Worm (Caenorhabditis elegans) whole organism, L1 larva: ENCODE data around the gene W07G4.5.

Experiments used
- C04F5.9 ChIP-seq: sonication (generic microtip); optimal IDR thresholded peaks from 2 replicates; lab custom pipeline; 2016; ENCODE audit warnings: missing genetic modification characterization, missing compliant biosample characterization
- C34B4.2 ChIP-seq: sonication (generic microtip); optimal IDR thresholded peaks from 2 replicates; lab custom pipeline; 2017; ENCODE audit warnings: mild to moderate bottlenecking, missing genetic modification characterization, missing compliant biosample characterization
- F16B12.6 ChIP-seq: fragments of 150-350 bp; optimal IDR thresholded peaks from 2 replicates; lab custom pipeline; 2014; ENCODE audit warnings: missing biosample characterization, missing genetic modification characterization
- Y116A8C.19 ChIP-seq: sonication (generic microtip); optimal IDR thresholded peaks from 2 replicates; lab custom pipeline; 2016; ENCODE audit warnings: missing compliant biosample characterization, missing genetic modification characterization, borderline replicate concordance
- aly-2 ChIP-seq: fragments of 150-350 bp; optimal IDR thresholded peaks from 2 replicates; lab custom pipeline; 2014; ENCODE audit warnings: missing biosample characterization, missing genetic modification characterization
- ama-1 ChIP-seq: fragments of 150-350 bp; optimal IDR thresholded peaks from 2 replicates; lab custom pipeline; 2014
- blmp-1 ChIP-seq: fragments of 150-350 bp; optimal IDR thresholded peaks from 2 replicates; lab custom pipeline; 2014; ENCODE audit warnings: missing biosample characterization, missing genetic modification characterization
- ceh-63 ChIP-seq: fragments of 200-800 bp; sonication (Bioruptor generic); optimal IDR thresholded peaks from 2 replicates; lab custom pipeline; 2018; ENCODE audit warnings: mild to moderate bottlenecking, missing genetic modification characterization, missing compliant biosample characterization
- ceh-8 ChIP-seq: fragments of 200-800 bp; sonication (Bioruptor generic); optimal IDR thresholded peaks from 2 replicates; lab custom pipeline; 2018; ENCODE audit warnings: mild to moderate bottlenecking, missing genetic modification characterization, moderate library complexity, missing compliant biosample characterization
- ceh-82 ChIP-seq, 3 experiments: fragments of 150-350 bp in 1 of 3; sonication (generic microtip) in 2 of 3; optimal IDR thresholded peaks; 2 replicates each; lab custom pipeline; 2014 to 2017; ENCODE audit warnings: missing biosample characterization in 3 of 3, missing genetic modification characterization in 3 of 3
- ceh-88 ChIP-seq: fragments of 200-800 bp; sonication (Bioruptor generic); IDR thresholded peaks from 2 replicates; pipeline ENCODE4 v1.3.6; 2022; ENCODE audit warnings: missing genetic modification characterization, missing compliant biosample characterization
- dpl-1 ChIP-seq, 3 experiments: fragments of 150-350 bp in 2 of 3; sonication (generic microtip) in 1 of 3; optimal IDR thresholded peaks; 2 replicates each; lab custom pipeline; 2014 to 2017; ENCODE audit warnings: missing biosample characterization in 3 of 3, missing genetic modification characterization in 3 of 3, missing genetic modification reagents in 3 of 3
- dsc-1 ChIP-seq: sonication (generic microtip); optimal IDR thresholded peaks from 2 replicates; lab custom pipeline; 2016; ENCODE audit warnings: mild to moderate bottlenecking, missing genetic modification characterization, missing compliant biosample characterization
- efl-3 ChIP-seq: fragments of 200-800 bp; sonication (Bioruptor generic); optimal IDR thresholded peaks from 2 replicates; lab custom pipeline; 2018; ENCODE audit warnings: mild to moderate bottlenecking, missing genetic modification characterization, missing compliant biosample characterization
- egl-27 ChIP-seq, 2 experiments: fragments of 150-350 bp in 1 of 2; sonication (generic microtip); optimal IDR thresholded peaks; 3 replicates each; lab custom pipeline; 2017 to 2018; ENCODE audit warnings: missing biosample characterization in 2 of 2, missing genetic modification characterization in 2 of 2, missing genetic modification reagents in 2 of 2
- elt-3 ChIP-seq, 6 experiments: fragments of 150-350 bp in 1 of 6; sonication (generic microtip); optimal IDR thresholded peaks; 2 replicates each; lab custom pipeline; 2017 to 2018; ENCODE audit warnings: missing biosample characterization in 6 of 6, missing genetic modification characterization in 6 of 6, inconsistent platforms in 1 of 6
- fkh-10 ChIP-seq: sonication (generic microtip); optimal IDR thresholded peaks from 2 replicates; lab custom pipeline; 2017; ENCODE audit warnings: missing biosample characterization, missing genetic modification reagents, missing genetic modification characterization
- fkh-4 ChIP-seq: sonication (generic microtip); optimal IDR thresholded peaks from 2 replicates; lab custom pipeline; 2016; ENCODE audit warnings: missing compliant biosample characterization, missing genetic modification characterization, borderline replicate concordance
- fos-1 ChIP-seq: fragments of 150-350 bp; optimal IDR thresholded peaks from 2 replicates; lab custom pipeline; 2014; ENCODE audit warnings: missing biosample characterization, missing genetic modification characterization
- hlh-4 ChIP-seq: sonication (generic microtip); optimal IDR thresholded peaks from 2 replicates; lab custom pipeline; 2016; ENCODE audit warnings: mild to moderate bottlenecking, missing genetic modification characterization, missing compliant biosample characterization
- irx-1 ChIP-seq: sonication (generic microtip); optimal IDR thresholded peaks from 2 replicates; lab custom pipeline; 2016; ENCODE audit warnings: missing genetic modification characterization, missing compliant biosample characterization
- lin-14 ChIP-seq: fragments of 200-800 bp; sonication (Bioruptor generic); optimal IDR thresholded peaks from 2 replicates; lab custom pipeline; 2018; ENCODE audit warnings: mild to moderate bottlenecking, missing genetic modification characterization, moderate library complexity, missing compliant biosample characterization
- lin-35 ChIP-seq, 2 experiments: fragments of 150-350 bp; optimal IDR thresholded peaks; 2 replicates each; lab custom pipeline; 2014; ENCODE audit warnings: missing biosample characterization in 2 of 2, missing genetic modification characterization in 2 of 2, missing genetic modification reagents in 2 of 2
- lir-3 ChIP-seq: sonication (generic microtip); optimal IDR thresholded peaks from 2 replicates; lab custom pipeline; 2016; ENCODE audit warnings: mild to moderate bottlenecking, missing genetic modification characterization, moderate library complexity, missing compliant biosample characterization; ENCODE audit not compliant: poor library complexity
- lsy-2 ChIP-seq, 2 experiments: fragments of 150-350 bp; optimal IDR thresholded peaks; 2 replicates each; lab custom pipeline; 2014; ENCODE audit warnings: missing biosample characterization in 2 of 2, missing genetic modification characterization in 2 of 2
- mdl-1 ChIP-seq, 2 experiments: fragments of 150-350 bp; optimal IDR thresholded peaks; 2 replicates each; lab custom pipeline; 2014 to 2017; ENCODE audit warnings: missing biosample characterization in 2 of 2, missing genetic modification characterization in 2 of 2, inconsistent platforms in 1 of 2
- mef-2 ChIP-seq: fragments of 150-350 bp; optimal IDR thresholded peaks from 2 replicates; lab custom pipeline; 2014; ENCODE audit warnings: missing biosample characterization, missing genetic modification characterization
- nhr-11 ChIP-seq: fragments of 150-350 bp; optimal IDR thresholded peaks from 2 replicates; lab custom pipeline; 2014; ENCODE audit warnings: missing biosample characterization, missing genetic modification characterization
- nhr-19 ChIP-seq: fragments of 200-800 bp; sonication (Bioruptor generic); conservative IDR thresholded peaks from 2 replicates; pipeline ENCODE4 v1.3.6; 2022; ENCODE audit warnings: missing genetic modification characterization, missing compliant biosample characterization
- nhr-20 ChIP-seq: sonication (generic microtip); optimal IDR thresholded peaks from 2 replicates; lab custom pipeline; 2016; ENCODE audit warnings: mild to moderate bottlenecking, missing genetic modification characterization, missing compliant biosample characterization
- nhr-237 ChIP-seq: fragments of 150-350 bp; optimal IDR thresholded peaks from 2 replicates; lab custom pipeline; 2014; ENCODE audit warnings: missing biosample characterization, missing genetic modification characterization
- nhr-47 ChIP-seq: sonication (generic microtip); optimal IDR thresholded peaks from 2 replicates; lab custom pipeline; 2016; ENCODE audit warnings: mild to moderate bottlenecking, missing genetic modification characterization, moderate library complexity, missing compliant biosample characterization
- nhr-77 ChIP-seq: fragments of 150-350 bp; optimal IDR thresholded peaks from 2 replicates; lab custom pipeline; 2014; ENCODE audit warnings: missing biosample characterization, missing genetic modification characterization
- nhr-90 ChIP-seq: sonication (generic microtip); optimal IDR thresholded peaks from 2 replicates; lab custom pipeline; 2016; ENCODE audit warnings: mild to moderate bottlenecking, missing genetic modification characterization, missing compliant biosample characterization; ENCODE audit not compliant: poor library complexity
- pag-3 ChIP-seq: sonication (generic microtip); optimal IDR thresholded peaks from 2 replicates; lab custom pipeline; 2017; ENCODE audit warnings: missing genetic modification characterization, mild to moderate bottlenecking, missing compliant biosample characterization, antibody characterized with exemption, borderline replicate concordance; ENCODE audit not compliant: insufficient read depth
- rnt-1 ChIP-seq: sonication (generic microtip); optimal IDR thresholded peaks from 2 replicates; lab custom pipeline; 2016; ENCODE audit warnings: mild to moderate bottlenecking, missing genetic modification characterization, moderate library complexity, missing compliant biosample characterization
- skn-1 ChIP-seq: fragments of 150-350 bp; optimal IDR thresholded peaks from 2 replicates; lab custom pipeline; 2014; ENCODE audit warnings: missing biosample characterization, missing genetic modification characterization
- snu-23 ChIP-seq: sonication (generic microtip); optimal IDR thresholded peaks from 2 replicates; lab custom pipeline; 2016; ENCODE audit warnings: missing genetic modification characterization, missing compliant biosample characterization
- sox-4 ChIP-seq: sonication (generic microtip); optimal IDR thresholded peaks from 2 replicates; lab custom pipeline; 2016; ENCODE audit warnings: missing genetic modification characterization, missing compliant biosample characterization
- sup-37 ChIP-seq: fragments of 200-800 bp; sonication (Bioruptor generic); optimal IDR thresholded peaks from 2 replicates; lab custom pipeline; 2018; ENCODE audit warnings: mild to moderate bottlenecking, missing genetic modification characterization, missing compliant biosample characterization
- swsn-7 ChIP-seq: sonication (generic microtip); optimal IDR thresholded peaks from 2 replicates; lab custom pipeline; 2016; ENCODE audit warnings: missing genetic modification characterization, missing compliant biosample characterization
- tbx-2 ChIP-seq: sonication (generic microtip); optimal IDR thresholded peaks from 2 replicates; lab custom pipeline; 2016; ENCODE audit warnings: missing genetic modification characterization, missing compliant biosample characterization
- tlp-1 ChIP-seq: fragments of 150-350 bp; optimal IDR thresholded peaks from 2 replicates; lab custom pipeline; 2014; ENCODE audit warnings: missing biosample characterization, missing genetic modification characterization
- unc-30 ChIP-seq: sonication (generic microtip); optimal IDR thresholded peaks from 2 replicates; lab custom pipeline; 2017; ENCODE audit warnings: missing biosample characterization, missing genetic modification characterization
- unc-86 ChIP-seq: sonication (generic microtip); optimal IDR thresholded peaks from 2 replicates; lab custom pipeline; 2016; ENCODE audit warnings: missing genetic modification characterization, missing compliant biosample characterization
- unc-98 ChIP-seq: fragments of 200-800 bp; sonication (Bioruptor generic); IDR thresholded peaks from 2 replicates; pipeline ENCODE4 v1.3.6; 2022; ENCODE audit warnings: missing genetic modification characterization, missing compliant biosample characterization
- xbp-1 ChIP-seq: sonication (generic microtip); optimal IDR thresholded peaks from 2 replicates; lab custom pipeline; 2016; ENCODE audit warnings: missing genetic modification characterization, missing compliant biosample characterization
- zag-1 ChIP-seq: fragments of 150-350 bp; optimal IDR thresholded peaks from 2 replicates; lab custom pipeline; 2014; ENCODE audit warnings: missing biosample characterization, missing genetic modification characterization

Gene W07G4.5

DNA sequence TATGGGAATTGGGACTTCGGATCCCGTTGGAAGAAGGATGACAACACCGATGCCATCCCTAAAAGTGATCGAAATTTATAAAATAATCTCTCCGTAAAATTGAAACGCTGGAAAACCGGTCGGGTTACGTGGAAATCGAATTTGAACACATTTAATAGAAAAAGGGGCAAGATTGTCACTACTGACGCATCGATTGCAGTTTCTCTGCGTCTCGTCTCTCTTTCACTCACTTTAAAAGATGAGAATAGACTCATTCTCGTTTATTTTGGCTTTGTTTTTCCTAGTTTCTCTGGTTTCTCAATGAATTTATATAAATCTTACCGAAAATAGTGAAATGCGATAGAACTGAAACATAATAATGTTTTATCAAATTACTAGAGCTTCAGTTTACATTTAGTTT is 6.1 kb upstream of the W07G4.5 start, which contains the start of gene scyl-1 (continued):
- TF ChIP-seq unc-86 (tag; lab: Kevin White, UChicago) (peak; percentile 64), mdl-1 (tag; optimal IDR thresholded peaks at IDR 0.05; lab: Kevin White, UChicago) (peak in 1 of 2 experiments; percentile 55), xbp-1 (tag; lab: Kevin White, UChicago) (peak; percentile 78), tlp-1 (tag; lab: Kevin White, UChicago) (no peak), nhr-77 (tag; lab: Kevin White, UChicago) (peak; percentile 64), irx-1 (tag; lab: Kevin White, UChicago) (peak; percentile 39), ceh-82 (tag; optimal IDR thresholded peaks at IDR 0.05; lab: Kevin White, UChicago) (peak; percentile 37 to 73 (median 64)), elt-3 (tag; optimal IDR thresholded peaks at IDR 0.05; lab: Kevin White, UChicago) (peak in 2 of 6 experiments; percentile 48 to 64), nhr-237 (tag; lab: Kevin White, UChicago) (peak; percentile 27), mef-2 (tag; lab: Kevin White, UChicago) (peak; percentile 8), lin-35 (GFP tag; optimal IDR thresholded peaks at IDR 0.05; lab: Kevin White, UChicago) (peak; percentile 74 to 88), swsn-7 (tag; lab: Kevin White, UChicago) (peak; percentile 86), rnt-1 (tag; lab: Kevin White, UChicago) (peak; percentile 89), lir-3 (tag; lab: Kevin White, UChicago) (peak; percentile 25), lsy-2 (tag; optimal IDR thresholded peaks at IDR 0.05; lab: Kevin White, UChicago) (peak; percentile 85 to 90), snu-23 (GFP tag; lab: Kevin White, UChicago) (peak; percentile 90), fkh-10 (GFP tag; lab: Kevin White, UChicago) (peak; percentile 3), skn-1 (tag; lab: Kevin White, UChicago) (peak; percentile 71), sox-4 (tag; lab: Kevin White, UChicago) (no peak), hlh-4 (no peak), efl-3 (no peak), dsc-1 (tag; lab: Kevin White, UChicago) (peak; percentile 66), sup-37 (GFP tag; lab: Kevin White, UChicago) (no peak), nhr-90 (tag; lab: Kevin White, UChicago) (peak; percentile 84), C04F5.9 (tag; lab: Kevin White, UChicago) (peak; percentile 20), pag-3 (no peak), tbx-2 (peak; percentile 87), fkh-4 (tag; lab: Kevin White, UChicago) (no peak), blmp-1 (peak; percentile 76), C34B4.2 (no peak), aly-2 (tag; lab: Kevin White, UChicago) (peak; percentile 67), ceh-88 (GFP tag; lab: Robert Waterston, UW) (no peak), nhr-20 (peak; percentile 89), unc-98 (GFP tag; lab: Robert Waterston, UW) (no peak), ama-1 (no peak), nhr-11 (tag; lab: Kevin White, UChicago) (peak; percentile 21), zag-1 (tag; lab: Kevin White, UChicago) (no peak), ceh-8 (GFP tag; lab: Kevin White, UChicago) (no peak), unc-30 (tag; lab: Kevin White, UChicago) (no peak), dpl-1 (GFP tag; optimal IDR thresholded peaks at IDR 0.05; lab: Kevin White, UChicago) (peak; percentile 58 to 91 (median 77)), fos-1 (tag; lab: Kevin White, UChicago) (peak; percentile 45), F16B12.6 (tag; lab: Kevin White, UChicago) (peak; percentile 27), egl-27 (tag; optimal IDR thresholded peaks at IDR 0.05; lab: Kevin White, UChicago) (no peak), ceh-63 (GFP tag; lab: Kevin White, UChicago) (no peak), Y116A8C.19 (tag; lab: Kevin White, UChicago) (no peak), nhr-19 (GFP tag; lab: Robert Waterston, UW) (peak; percentile 89), lin-14 (GFP tag; lab: Kevin White, UChicago) (peak; percentile 90), nhr-47 (tag; lab: Kevin White, UChicago) (peak; percentile 84)
